Fruit fly (Drosophila melanogaster) whole organism, prepupa: ENCODE measurements around the gene CG8916.

Experiments used
- CG11902 ChIP-seq: fragments of 200-800 bp; sonication (Bioruptor generic); optimal IDR thresholded peaks from 3 replicates; lab custom pipeline; 2016; ENCODE audit warnings: missing biosample characterization, missing genetic modification characterization
- CG15336 ChIP-seq: fragments of 200-800 bp; sonication (Bioruptor generic); IDR thresholded peaks from 2 replicates; pipeline ENCODE4 v1.3.6; 2022; ENCODE audit warnings: missing biosample characterization, missing genetic modification characterization
- achi ChIP-seq: fragments of 200-800 bp; sonication (Bioruptor generic); optimal IDR thresholded peaks from 3 replicates; lab custom pipeline; 2016; ENCODE audit warnings: missing biosample characterization, missing genetic modification characterization
- spab ChIP-seq: fragments of 200-800 bp; sonication (Bioruptor generic); optimal IDR thresholded peaks from 2 replicates; lab custom pipeline; 2017; ENCODE audit warnings: missing biosample characterization, mild to moderate bottlenecking, missing genetic modification characterization, missing genetic modification reagents
- topi ChIP-seq: fragments of 200-800 bp; sonication (Bioruptor generic); optimal IDR thresholded peaks from 3 replicates; lab custom pipeline; 2016; ENCODE audit warnings: missing biosample characterization, missing genetic modification characterization

DNA sequence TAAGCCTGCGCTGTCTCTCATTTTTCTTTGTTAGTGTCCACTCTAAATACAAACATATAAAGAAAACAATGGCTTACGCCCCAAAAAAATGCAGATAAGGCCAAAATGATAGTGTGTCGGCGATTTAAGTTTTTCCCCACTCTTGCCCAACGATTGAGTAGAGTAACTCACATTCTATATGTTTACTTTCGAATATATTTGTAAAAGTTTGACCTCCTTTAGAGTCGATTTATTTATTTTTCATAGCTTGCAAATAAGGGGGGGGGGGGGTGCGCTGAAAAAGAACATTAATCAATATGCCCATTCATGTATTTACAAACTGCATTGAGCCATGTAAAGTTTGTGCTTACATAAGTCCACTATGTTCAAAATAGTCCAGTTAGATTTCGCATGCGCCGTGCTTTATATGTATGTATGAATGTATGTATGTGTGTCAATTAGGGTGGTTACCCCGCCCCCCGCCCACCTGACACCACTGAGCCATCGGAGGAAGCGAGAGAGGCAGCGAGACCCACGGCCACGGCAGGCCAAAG, 28.0 kb upstream of the CG8916 start:
- TF ChIP-seq spab = no peak
- TF ChIP-seq achi (GFP tag; lab: Kevin White, UChicago) = no peak
- no peak for TF ChIP-seq CG15336 (GFP tag; lab: Robert Waterston, UW)
- no peak for TF ChIP-seq topi
- TF ChIP-seq CG11902 (GFP tag; lab: Kevin White, UChicago) = no peak
